Worm (Caenorhabditis elegans) whole organism, midembryonic: Measurements from ENCODE around the gene F02A9.7.

ENCODE experiments used
- flt-1 ChIP-seq: fragments of 200-800 bp; sonication (Bioruptor generic); IDR thresholded peaks from 2 replicates; pipeline ENCODE4 v1.3.6; 2022; ENCODE audit warnings: missing genetic modification characterization, missing compliant biosample characterization
- ref-1 ChIP-seq: fragments of 200-800 bp; sonication (Bioruptor generic); conservative IDR thresholded peaks from 2 replicates; pipeline ENCODE4 v1.3.6; 2022; ENCODE audit warnings: missing genetic modification reagents, missing genetic modification characterization, missing compliant biosample characterization
- tab-1 ChIP-seq: fragments of 200-800 bp; sonication (Bioruptor generic); IDR thresholded peaks from 2 replicates; pipeline ENCODE4 v1.3.6; 2022; ENCODE audit warnings: missing genetic modification characterization, missing compliant biosample characterization
- ztf-29 ChIP-seq: fragments of 200-800 bp; sonication (Bioruptor generic); IDR thresholded peaks from 2 replicates; pipeline ENCODE4 v1.3.6; 2022; ENCODE audit warnings: missing genetic modification reagents, missing genetic modification characterization, missing compliant biosample characterization

- TF ChIP-seq flt-1 (GFP tag; lab: Robert Waterston, UW) (no peak), ref-1 (GFP tag; lab: Robert Waterston, UW) (no peak), tab-1 (GFP tag; lab: Robert Waterston, UW) (no peak), ztf-29 (GFP tag; lab: Robert Waterston, UW) (no peak)
These were observed 20.9 kb downstream of the F02A9.7 start, which contains the start of gene cls-2 for ce11 chrIII:9054414-9055147.
